Worm (Caenorhabditis elegans): ENCODE data around the gene ubxn-3.

DNA sequence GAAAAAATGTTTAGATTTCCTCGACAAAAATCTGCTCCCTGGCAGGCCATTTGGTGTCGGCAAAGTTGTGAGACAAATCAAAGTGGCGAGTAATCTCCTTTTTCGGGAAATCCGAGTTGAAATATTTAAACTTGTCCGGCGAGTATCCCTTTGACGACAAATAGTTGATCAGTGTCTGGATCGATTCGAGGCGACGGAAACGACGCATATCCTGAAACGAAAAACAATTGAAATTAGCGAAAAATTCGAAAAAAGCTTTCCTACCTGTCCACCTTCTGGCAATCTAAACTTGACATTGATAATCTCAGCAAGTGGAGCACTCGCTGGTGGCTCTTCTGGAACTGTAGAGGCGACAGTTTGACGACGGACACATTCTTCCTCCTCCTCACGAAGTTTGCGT is 3.2 kb downstream of the ubxn-3 start:
- TF ChIP-seq ztf-4 (tag; optimal IDR thresholded peaks at IDR 0.05) (no peak), ama-1 (optimal IDR thresholded peaks at IDR 0.05) (no peak), unc-62 (GFP tag; optimal IDR thresholded peaks at IDR 0.05) (no peak), snpc-4 (tag; optimal IDR thresholded peaks at IDR 0.05) (no peak), nhr-23 (tag; optimal IDR thresholded peaks at IDR 0.05) (no peak), skn-1 (tag; optimal IDR thresholded peaks at IDR 0.05) (no peak), nhr-77 (tag; optimal IDR thresholded peaks at IDR 0.05) (no peak), elt-2 (tag; optimal IDR thresholded peaks at IDR 0.05) (no peak), elt-1 (tag; optimal IDR thresholded peaks at IDR 0.05) (no peak), ztf-11 (tag; optimal IDR thresholded peaks at IDR 0.05) (no peak), ZK546.5 (tag; optimal IDR thresholded peaks at IDR 0.05) (no peak), pha-4 (tag; optimal IDR thresholded peaks at IDR 0.05) (no peak), unc-39 (tag; optimal IDR thresholded peaks at IDR 0.05) (no peak), fkh-10 (GFP tag; optimal IDR thresholded peaks at IDR 0.05) (no peak)

Data from whole organism, L3 larva.